Worm (Caenorhabditis elegans) whole organism, early embryonic: ENCODE results near the gene flp-27.

Experiments used
- B0310.2 ChIP-seq: sonication (generic microtip); optimal IDR thresholded peaks from 2 replicates; lab custom pipeline; 2016; ENCODE audit warnings: mild to moderate bottlenecking, missing genetic modification characterization, missing compliant biosample characterization
- F13C5.2 ChIP-seq: sonication (generic microtip); optimal IDR thresholded peaks from 2 replicates; lab custom pipeline; 2017; ENCODE audit warnings: mild to moderate bottlenecking, missing genetic modification characterization, inconsistent platforms, missing compliant biosample characterization
- ama-1 ChIP-seq: fragments of 150-350 bp; optimal IDR thresholded peaks from 2 replicates; lab custom pipeline; 2014
- ceh-36 ChIP-seq: sonication (generic microtip); optimal IDR thresholded peaks from 2 replicates; lab custom pipeline; 2016; ENCODE audit warnings: missing genetic modification characterization, inconsistent platforms, missing compliant biosample characterization
- ets-7 ChIP-seq: sonication (generic microtip); optimal IDR thresholded peaks from 2 replicates; lab custom pipeline; 2016; ENCODE audit warnings: missing genotype, missing genetic modification characterization, missing compliant biosample characterization
- flt-1 ChIP-seq: fragments of 200-800 bp; sonication (Bioruptor generic); IDR thresholded peaks from 2 replicates; pipeline ENCODE4 v1.3.6; 2022; ENCODE audit warnings: missing genetic modification characterization, missing compliant biosample characterization
- pes-1 ChIP-seq: fragments of 200-800 bp; sonication (Bioruptor generic); IDR thresholded peaks from 2 replicates; pipeline ENCODE4 v1.3.6; 2022; ENCODE audit warnings: missing genetic modification reagents, missing genetic modification characterization, missing compliant biosample characterization
- scrt-1 ChIP-seq: fragments of 200-800 bp; sonication (Bioruptor generic); IDR thresholded peaks from 2 replicates; pipeline ENCODE4 v1.3.6; 2022; ENCODE audit warnings: missing genetic modification characterization, missing compliant biosample characterization
- sea-1 ChIP-seq: fragments of 200-800 bp; sonication (Bioruptor generic); conservative IDR thresholded peaks from 2 replicates; pipeline ENCODE4 v1.3.6; 2022; ENCODE audit warnings: missing genetic modification characterization, missing compliant biosample characterization
- tbx-11 ChIP-seq: fragments of 200-800 bp; sonication (Bioruptor generic); IDR thresholded peaks from 2 replicates; pipeline ENCODE4 v1.3.6; 2022; ENCODE audit warnings: missing genetic modification characterization, missing compliant biosample characterization
- tbx-37 ChIP-seq: fragments of 200-800 bp; sonication (Bioruptor generic); conservative IDR thresholded peaks from 2 replicates; pipeline ENCODE4 v1.3.6; 2022; ENCODE audit warnings: missing genetic modification reagents, missing genetic modification characterization, missing compliant biosample characterization
- tra-4 ChIP-seq: sonication (generic microtip); optimal IDR thresholded peaks from 2 replicates; lab custom pipeline; 2017; ENCODE audit warnings: missing genetic modification characterization, missing compliant biosample characterization

- TF ChIP-seq sea-1 (GFP tag; lab: Robert Waterston, UW) (no peak), flt-1 (GFP tag; lab: Robert Waterston, UW) (no peak), scrt-1 (no peak), tra-4 (tag; lab: Kevin White, UChicago) (no peak), ama-1 (lab: Kevin White, UChicago) (no peak), F13C5.2 (no peak), pes-1 (GFP tag; lab: Robert Waterston, UW) (no peak), ceh-36 (tag; lab: Kevin White, UChicago) (no peak), tbx-37 (GFP tag; lab: Robert Waterston, UW) (no peak), ets-7 (no peak), B0310.2 (tag; lab: Kevin White, UChicago) (no peak), tbx-11 (GFP tag; lab: Robert Waterston, UW) (no peak)
Measured at ce11 chrII:5642110-5642509, 38.7 kb upstream of the flp-27 start.
